Fruit fly (Drosophila melanogaster): ENCODE data around the gene CG14416.

Gene CG14416

DNA sequence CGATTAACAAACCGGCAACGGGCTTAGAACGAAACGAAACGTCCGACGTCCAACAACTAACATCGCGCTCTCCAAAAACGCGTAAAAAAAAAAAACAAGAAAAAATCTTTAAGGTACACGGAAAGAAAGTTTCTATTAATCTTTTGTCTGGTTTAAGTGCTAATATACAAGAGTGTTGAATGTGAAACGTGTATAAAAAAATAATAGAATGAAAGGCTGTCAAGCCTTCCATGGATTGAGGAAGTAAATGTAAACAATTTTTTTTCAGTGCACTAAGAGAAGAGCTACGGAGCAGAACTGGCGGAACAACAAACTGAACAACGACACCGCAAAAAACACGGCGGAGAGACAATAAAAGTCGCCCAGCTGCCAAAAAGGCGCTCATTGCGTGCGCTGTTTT is 47.1 kb upstream of the CG14416 start, which contains the start of gene CG3588 (continued):
- TF ChIP-seq Hand (GFP tag; optimal IDR thresholded peaks at IDR 0.05) (peak; percentile 29), B-H1 (GFP tag; IDR thresholded peaks at IDR 0.05) (peak; percentile 57), CG17186 (GFP tag; optimal IDR thresholded peaks at IDR 0.05) (no peak), ken (GFP tag; IDR thresholded peaks at IDR 0.05) (peak; percentile 68; the same call in 2 of the 3 replicates), CG14441 (GFP tag; IDR thresholded peaks at IDR 0.05) (peak; percentile 84), scrt (GFP tag; optimal IDR thresholded peaks at IDR 0.05) (peak; percentile 62), CkIIα-i1 (GFP tag; IDR thresholded peaks at IDR 0.05) (0 out of 2 replicates have a peak, but pooled peaks have one; percentile 28), CG8290 (GFP tag; optimal IDR thresholded peaks at IDR 0.05) (no peak), CG8290 (tag; optimal IDR thresholded peaks at IDR 0.05) (peak in 1 of 2 experiments; percentile 66), CTCF (GFP tag; optimal IDR thresholded peaks at IDR 0.05) (no peak), Abd-B (GFP tag; optimal IDR thresholded peaks at IDR 0.05) (peak; percentile 61), Awh (GFP tag; IDR thresholded peaks at IDR 0.05) (peak; percentile 43; the same call in 1 of the 2 replicates), sna (GFP tag; IDR thresholded peaks at IDR 0.05; ENCODE audit: partially characterized antibody) (no peak), Drgx (GFP tag; IDR thresholded peaks at IDR 0.05) (no peak), CG11093 (GFP tag; IDR thresholded peaks at IDR 0.05) (peak; percentile 36; the same call in 1 of the 3 replicates), CG9215 (GFP tag; IDR thresholded peaks at IDR 0.05) (peak; percentile 60), Asciz (GFP tag; optimal IDR thresholded peaks at IDR 0.05) (peak; percentile 37), CG2129 (GFP tag; IDR thresholded peaks at IDR 0.05; ENCODE audit: partially characterized antibody) (no peak), Dbx (GFP tag; IDR thresholded peaks at IDR 0.05) (peak; percentile 87), org-1 (GFP tag; optimal IDR thresholded peaks at IDR 0.05) (peak; percentile 36), Taf1 (GFP tag; IDR thresholded peaks at IDR 0.05) (peak; percentile 79), Dll (GFP tag; IDR thresholded peaks at IDR 0.05; ENCODE audit: partially characterized antibody) (no peak), Dip3 (GFP tag; optimal IDR thresholded peaks at IDR 0.05) (peak; percentile 59), Nf-YB (GFP tag; optimal IDR thresholded peaks at IDR 0.05) (peak; percentile 4), gt (GFP tag; IDR thresholded peaks at IDR 0.05) (no peak), CG32767 (GFP tag; IDR thresholded peaks at IDR 0.05) (peak; percentile 63), pfk (GFP tag; optimal IDR thresholded peaks at IDR 0.05) (no peak), TFAM (GFP tag; optimal IDR thresholded peaks at IDR 0.05) (no peak), insv (GFP tag; optimal IDR thresholded peaks at IDR 0.05) (no peak), ab (GFP tag; optimal IDR thresholded peaks at IDR 0.05) (no peak), CG3995 (GFP tag; optimal IDR thresholded peaks at IDR 0.05) (peak; percentile 5), stc (GFP tag; IDR thresholded peaks at IDR 0.05) (peak; percentile 72), pnt (GFP tag; optimal IDR thresholded peaks at IDR 0.05) (no peak), Doc3 (GFP tag; IDR thresholded peaks at IDR 0.05; ENCODE audit: partially characterized antibody) (no peak), caup (GFP tag; optimal IDR thresholded peaks at IDR 0.05; ENCODE audit: severe bottlenecking) (peak; percentile 77), schlank (tag; optimal IDR thresholded peaks at IDR 0.05) (peak; percentile 54), h (optimal IDR thresholded peaks at IDR 0.05) (no peak), Pdp1 (GFP tag; optimal IDR thresholded peaks at IDR 0.05) (peak in 1 of 2 experiments; percentile 65), Hr78 (GFP tag; optimal IDR thresholded peaks at IDR 0.05) (no peak), CG15601 (tag; optimal IDR thresholded peaks at IDR 0.05) (peak; percentile 7), CG11247 (GFP tag; IDR thresholded peaks at IDR 0.05) (peak; percentile 77), HmgD (GFP tag; optimal IDR thresholded peaks at IDR 0.05) (no peak), CG18011 (GFP tag; optimal IDR thresholded peaks at IDR 0.05) (peak; percentile 46), dm (GFP tag; optimal IDR thresholded peaks at IDR 0.05) (peak; percentile 43), B-H2 (GFP tag; optimal IDR thresholded peaks at IDR 0.05) (peak; percentile 24), vvl (GFP tag; IDR thresholded peaks at IDR 0.05) (peak; percentile 73; the same call in 1 of the 2 replicates), CG9609 (GFP tag; optimal IDR thresholded peaks at IDR 0.05) (peak; percentile 38), CG7987 (GFP tag; optimal IDR thresholded peaks at IDR 0.05) (peak; percentile 26), sqz (GFP tag; optimal IDR thresholded peaks at IDR 0.05) (peak; percentile 70), bbx (GFP tag; IDR thresholded peaks at IDR 0.05; ENCODE audit: partially characterized antibody) (no peak), MTF-1 (GFP tag; optimal IDR thresholded peaks at IDR 0.05; ENCODE audit: borderline replicate concordance) (peak; percentile 21)
